Worm (Caenorhabditis elegans): ENCODE measurements around the gene W02H5.19.

DNA sequence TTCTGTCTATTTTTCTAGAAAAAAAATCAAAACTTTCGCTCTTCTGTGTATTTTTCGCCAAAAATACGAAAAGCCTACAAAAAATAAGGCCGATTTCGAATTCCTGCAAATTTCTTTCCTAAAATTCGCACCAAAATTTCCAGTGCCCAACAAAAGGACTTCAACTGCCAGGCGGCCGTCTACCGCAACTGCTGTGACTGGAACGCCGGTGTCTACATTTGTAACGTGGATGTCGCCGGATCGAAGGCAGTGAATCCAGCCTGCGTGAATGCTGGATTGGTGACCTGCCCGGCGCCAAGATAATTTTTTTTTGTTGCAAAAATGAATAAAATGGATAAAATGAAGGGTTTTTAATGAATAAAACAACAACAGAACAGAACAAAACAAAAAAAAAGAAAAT, 36.9 kb upstream of the W02H5.19 start:
- TF ChIP-seq tbx-37 (GFP tag; conservative IDR thresholded peaks at IDR 0.05) = no peak
- no peak for TF ChIP-seq pes-1 (GFP tag; IDR thresholded peaks at IDR 0.05)
- TF ChIP-seq tra-4 (tag; optimal IDR thresholded peaks at IDR 0.05) = no peak
- no peak for TF ChIP-seq scrt-1 (GFP tag; IDR thresholded peaks at IDR 0.05)
- no peak for TF ChIP-seq ceh-13 (GFP tag; optimal IDR thresholded peaks at IDR 0.05)
- TF ChIP-seq ama-1 (optimal IDR thresholded peaks at IDR 0.05) = no peak
- TF ChIP-seq sea-1 (GFP tag; conservative IDR thresholded peaks at IDR 0.05) = no peak
- no peak for TF ChIP-seq flt-1 (GFP tag; IDR thresholded peaks at IDR 0.05)
- no peak for TF ChIP-seq ceh-36 (tag; optimal IDR thresholded peaks at IDR 0.05)
- TF ChIP-seq B0310.2 (tag; optimal IDR thresholded peaks at IDR 0.05) = no peak
